Fruit fly (Drosophila melanogaster) whole organism, wandering third instar larva: Measurements from ENCODE around the gene CG11892.

Source experiments
- CrebA ChIP-seq: fragments of 200-800 bp; sonication (Bioruptor generic); optimal IDR thresholded peaks from 2 replicates; lab custom pipeline; 2016; ENCODE audit warnings: missing biosample characterization, mild to moderate bottlenecking, missing genetic modification characterization, borderline replicate concordance
- Dif ChIP-seq: fragments of 200-275, 200-300 bp; sonication (Bioruptor generic); optimal IDR thresholded peaks from 2 replicates; lab custom pipeline; 2018; ENCODE audit warnings: missing biosample characterization, missing genetic modification characterization; ENCODE audit not compliant: partially characterized antibody
- Myc ChIP-seq: fragments of >200 bp; optimal IDR thresholded peaks from 2 replicates; lab custom pipeline; 2017
- dmrt93B ChIP-seq: fragments of 200-800 bp; sonication (Bioruptor generic); optimal IDR thresholded peaks from 2 replicates; lab custom pipeline; 2018; ENCODE audit warnings: missing biosample characterization, mild to moderate bottlenecking, missing genetic modification characterization
- foxo ChIP-seq, 2 experiments: fragments of 200-800 bp; sonication (Bioruptor generic); optimal IDR thresholded peaks; 2 replicates in 1 of 2; 3 replicates in 1 of 2; lab custom pipeline; 2016 to 2017; ENCODE audit warnings: missing biosample characterization in 2 of 2, missing genetic modification characterization in 2 of 2
- fru ChIP-seq: fragments of 200-800 bp; sonication (Bioruptor generic); optimal IDR thresholded peaks from 3 replicates; lab custom pipeline; 2016; ENCODE audit warnings: missing biosample characterization, mild to moderate bottlenecking, missing genetic modification characterization

DNA sequence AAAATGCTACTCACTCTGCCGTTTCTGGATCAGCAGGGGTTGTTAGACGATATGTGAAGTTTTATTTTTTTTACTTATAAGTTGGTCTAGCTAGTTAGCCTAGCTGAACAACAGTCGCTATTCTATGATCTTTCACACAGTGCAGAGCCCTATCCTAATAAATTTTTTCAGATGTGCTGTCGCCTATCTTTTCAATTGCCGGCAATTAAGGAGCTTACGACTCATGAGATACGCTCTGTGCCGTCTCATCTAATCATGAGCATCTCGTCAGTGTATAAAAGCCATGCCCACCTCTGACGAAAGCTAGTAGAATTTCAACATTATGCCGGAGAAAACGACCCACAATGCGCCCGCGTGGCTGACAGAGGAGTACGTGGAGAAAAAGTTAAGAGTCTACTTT lies 11.4 kb upstream of the CG11892 start, which contains the start of the genes CG11889 and CG11891:
- no peak for TF ChIP-seq Myc (lab: Kevin White, UChicago)
- no peak for TF ChIP-seq fru (GFP tag; lab: Kevin White, UChicago)
- no peak for TF ChIP-seq Dif (GFP tag; lab: Kevin White, UChicago)
- no peak for TF ChIP-seq dmrt93B (GFP tag; lab: Kevin White, UChicago)
- TF ChIP-seq CrebA: no peak
- no peak for TF ChIP-seq foxo (GFP tag; optimal IDR thresholded peaks at IDR 0.05; lab: Kevin White, UChicago)
